Worm (Caenorhabditis elegans): ENCODE measurements around the gene F31F6.2.

The F31F6.2 gene

ce11 chrX:14872817-14873469, 1.3 kb upstream of the F31F6.2 start, which contains the start of gene F31F6.3 (continued):
- TF ChIP-seq fkh-10 (GFP tag; optimal IDR thresholded peaks at IDR 0.05): no peak
- TF ChIP-seq mdl-1 (tag; optimal IDR thresholded peaks at IDR 0.05): no peak

- no peak for TF ChIP-seq hlh-17 (GFP tag; optimal IDR thresholded peaks at IDR 0.05; ENCODE audit: borderline replicate concordance)
- TF ChIP-seq zip-4 (GFP tag; optimal IDR thresholded peaks at IDR 0.05): no peak
- TF ChIP-seq ceh-8 (GFP tag; optimal IDR thresholded peaks at IDR 0.05): no peak
- TF ChIP-seq sptf-1 (tag; optimal IDR thresholded peaks at IDR 0.05): no peak
- TF ChIP-seq mab-9 (GFP tag; IDR thresholded peaks at IDR 0.05): no peak
- TF ChIP-seq lin-13 (GFP tag; optimal IDR thresholded peaks at IDR 0.05): no peak
- TF ChIP-seq egl-13 (tag; optimal IDR thresholded peaks at IDR 0.05): no peak
These were observed 3.5 kb downstream of the F31F6.2 start, which contains the start of gene F31F6.1 for ce11 chrX:14868200-14868599. TSS of gene F31F6.1 (minus strand) at chrX:14868300.

ce11 chrX:14865744-14866143, 5.9 kb downstream of the F31F6.2 start, which contains the start of gene C27C12.3:
TSS of gene C27C12.3 (minus strand) at chrX:14865844.
- TF ChIP-seq snpc-4 (tag; optimal IDR thresholded peaks at IDR 0.05): no peak
- no peak for TF ChIP-seq ceh-63 (GFP tag; optimal IDR thresholded peaks at IDR 0.05)
- no peak for TF ChIP-seq C04F5.9 (tag; optimal IDR thresholded peaks at IDR 0.05)
- no peak for TF ChIP-seq nhr-11 (tag; optimal IDR thresholded peaks at IDR 0.05)
- TF ChIP-seq tbx-2 (tag; optimal IDR thresholded peaks at IDR 0.05): no peak
- TF ChIP-seq sup-37 (GFP tag; optimal IDR thresholded peaks at IDR 0.05): no peak
- no peak for TF ChIP-seq ztf-4 (tag; optimal IDR thresholded peaks at IDR 0.05)
- no peak for TF ChIP-seq vab-15 (tag; optimal IDR thresholded peaks at IDR 0.05)
- TF ChIP-seq lsy-2 (tag; optimal IDR thresholded peaks at IDR 0.05): no peak
- TF ChIP-seq nhr-76 (tag; optimal IDR thresholded peaks at IDR 0.05): no peak
- no peak for TF ChIP-seq C34B4.2 (tag; optimal IDR thresholded peaks at IDR 0.05)
- no peak for TF ChIP-seq C16A3.4 (tag; optimal IDR thresholded peaks at IDR 0.05)
- no peak for TF ChIP-seq fkh-4 (tag; optimal IDR thresholded peaks at IDR 0.05; ENCODE audit: borderline replicate concordance)
- no peak for TF ChIP-seq pax-3 (tag; optimal IDR thresholded peaks at IDR 0.05)
- no peak for TF ChIP-seq efl-1 (optimal IDR thresholded peaks at IDR 0.05)
- no peak for TF ChIP-seq efl-1 (GFP tag; optimal IDR thresholded peaks at IDR 0.05 in 1 of 2)
- no peak for TF ChIP-seq nhr-85 (tag)
- no peak for TF ChIP-seq rnt-1 (tag; optimal IDR thresholded peaks at IDR 0.05)

- TF ChIP-seq irx-1 (tag; optimal IDR thresholded peaks at IDR 0.05): no peak
- TF ChIP-seq mef-2 (tag; optimal IDR thresholded peaks at IDR 0.05): no peak
- TF ChIP-seq lin-39 (tag; optimal IDR thresholded peaks at IDR 0.05): no peak
These were observed 9.9 kb downstream of the F31F6.2 start, which contains the start of gene dmd-4 for ce11 chrX:14861752-14862151. TSS of gene dmd-4 (minus strand) at chrX:14861852.

- TF ChIP-seq sox-4 (tag; optimal IDR thresholded peaks at IDR 0.05): peak; percentile 59
- TF ChIP-seq ceh-63 (GFP tag; optimal IDR thresholded peaks at IDR 0.05): no peak
- TF ChIP-seq mep-1 (tag; optimal IDR thresholded peaks at IDR 0.05): peak; percentile 93
- peak; percentile 54 for TF ChIP-seq lin-39 (tag; optimal IDR thresholded peaks at IDR 0.05)
- TF ChIP-seq egl-27 (tag; optimal IDR thresholded peaks at IDR 0.05): no peak
- peak; percentile 95 for TF ChIP-seq lin-14 (GFP tag; optimal IDR thresholded peaks at IDR 0.05)
- no peak for TF ChIP-seq sptf-1 (tag; optimal IDR thresholded peaks at IDR 0.05)
- TF ChIP-seq unc-30 (tag; optimal IDR thresholded peaks at IDR 0.05): no peak
- TF ChIP-seq hlh-4 (tag; optimal IDR thresholded peaks at IDR 0.05): no peak
- no peak for TF ChIP-seq nhr-237 (tag; optimal IDR thresholded peaks at IDR 0.05)
- TF ChIP-seq swsn-7 (tag; optimal IDR thresholded peaks at IDR 0.05): peak; percentile 89
- no peak for TF ChIP-seq efl-3 (GFP tag; optimal IDR thresholded peaks at IDR 0.05)
- peak; percentile 88 for TF ChIP-seq nhr-19 (GFP tag; conservative IDR thresholded peaks at IDR 0.05)
- no peak for TF ChIP-seq ces-1 (GFP tag; optimal IDR thresholded peaks at IDR 0.05)
- no peak for TF ChIP-seq hlh-17 (GFP tag; optimal IDR thresholded peaks at IDR 0.05; ENCODE audit: borderline replicate concordance)
- peak; percentile 95 for TF ChIP-seq nhr-71 (tag; optimal IDR thresholded peaks at IDR 0.05)
- TF ChIP-seq tbx-2 (tag; optimal IDR thresholded peaks at IDR 0.05): peak; percentile 94
- peak; percentile 54 for TF ChIP-seq zip-4 (GFP tag; optimal IDR thresholded peaks at IDR 0.05)
- TF ChIP-seq C34B4.2 (tag; optimal IDR thresholded peaks at IDR 0.05): no peak
- TF ChIP-seq grh-1 (GFP tag; IDR thresholded peaks at IDR 0.05): peak; percentile 67
- peak; percentile 99 for TF ChIP-seq F16B12.6 (tag; optimal IDR thresholded peaks at IDR 0.05)
- TF ChIP-seq rnt-1 (tag; optimal IDR thresholded peaks at IDR 0.05): peak; percentile 96
- no peak for TF ChIP-seq ama-1 (optimal IDR thresholded peaks at IDR 0.05)
- TF ChIP-seq C16A3.4 (tag; optimal IDR thresholded peaks at IDR 0.05): peak; percentile 92
These were observed 17.9 kb downstream of the F31F6.2 start, which contains the start of the genes C27C12.1 and C27C12.4 for ce11 chrX:14853712-14854217. TSS of gene C27C12.1 (minus strand) at chrX:14853762. TSS of gene C27C12.4 (plus strand) at chrX:14854086.

Data from whole organism, L1 larva.